Fruit fly (Drosophila melanogaster) whole organism, embryonic: ENCODE measurements around the gene LManIV.
A peak's percentile ranks its signal among the peaks of the same experiment; 100 is the strongest.

Experiments used
- Ada2b ChIP-seq: fragments of 200-800 bp; sonication (Bioruptor generic); IDR thresholded peaks from 2 replicates; pipeline ENCODE4 v1.3.6; 2022; ENCODE audit warnings: missing biosample characterization, missing genetic modification characterization
- CG1024 ChIP-seq: fragments of 200-800 bp; sonication (Bioruptor generic); IDR thresholded peaks from 2 replicates; pipeline ENCODE4 v1.3.6; 2022; ENCODE audit warnings: missing biosample characterization, missing genetic modification characterization
- CG10267 ChIP-seq: fragments of 200-800 bp; sonication (Bioruptor generic); optimal IDR thresholded peaks from 2 replicates; lab custom pipeline; 2018; ENCODE audit warnings: missing biosample characterization, mild to moderate bottlenecking, missing genetic modification characterization, moderate library complexity
- CG10366 ChIP-seq: fragments of 200-800 bp; sonication (Bioruptor generic); IDR thresholded peaks from 2 replicates; pipeline ENCODE4 v1.3.6; 2022; ENCODE audit warnings: missing biosample characterization, missing genetic modification characterization
- CG10543 ChIP-seq: fragments of 200-800 bp; sonication (Bioruptor generic); optimal IDR thresholded peaks from 3 replicates; lab custom pipeline; 2017; ENCODE audit warnings: missing biosample characterization, mild to moderate bottlenecking, missing genetic modification characterization, moderate library complexity
- CG12942 ChIP-seq: fragments of 200-800 bp; sonication (Bioruptor generic); optimal IDR thresholded peaks from 3 replicates; lab custom pipeline; 2016; ENCODE audit warnings: missing biosample characterization, missing genetic modification characterization
- CG14050 ChIP-seq: fragments of 200-800 bp; sonication (Bioruptor generic); IDR thresholded peaks from 3 replicates; pipeline ENCODE4 v1.3.6; 2022; ENCODE audit warnings: missing biosample characterization, missing genetic modification characterization
- CG15479 ChIP-seq: fragments of 200-800 bp; sonication (Bioruptor generic); optimal IDR thresholded peaks from 3 replicates; lab custom pipeline; 2019; ENCODE audit warnings: missing biosample characterization, mild to moderate bottlenecking, missing genetic modification characterization, moderate library complexity
- CG1603 ChIP-seq: fragments of 200-800 bp; sonication (Bioruptor generic); optimal IDR thresholded peaks from 2 replicates; lab custom pipeline; 2019; ENCODE audit warnings: missing biosample characterization, mild to moderate bottlenecking, missing genetic modification characterization, moderate library complexity
- CG1647 ChIP-seq: fragments of 200-800 bp; sonication (Bioruptor generic); optimal IDR thresholded peaks from 3 replicates; lab custom pipeline; 2016; ENCODE audit warnings: missing biosample characterization, missing genetic modification characterization
- CG2678 ChIP-seq: fragments of 200-800 bp; sonication (Bioruptor generic); optimal IDR thresholded peaks from 3 replicates; lab custom pipeline; 2019; ENCODE audit warnings: missing biosample characterization, mild to moderate bottlenecking, missing genetic modification characterization, moderate library complexity
- CG2889 ChIP-seq: fragments of 200-800 bp; sonication (Bioruptor generic); IDR thresholded peaks from 3 replicates; pipeline ENCODE4 v1.3.6; 2022; ENCODE audit warnings: missing biosample characterization, missing genetic modification characterization
- CG32767 ChIP-seq: fragments of 200-800 bp; sonication (Bioruptor generic); IDR thresholded peaks from 2 replicates; pipeline ENCODE4 v1.3.6; 2022; ENCODE audit warnings: missing biosample characterization, missing genetic modification characterization
- CG32772 ChIP-seq: fragments of 200-800 bp; sonication (Bioruptor generic); IDR thresholded peaks from 2 replicates; pipeline ENCODE4 v1.3.6; 2022; ENCODE audit warnings: missing biosample characterization, missing genetic modification characterization
- CG6683 ChIP-seq: fragments of 200-800 bp; sonication (Bioruptor generic); optimal IDR thresholded peaks from 2 replicates; lab custom pipeline; 2017; ENCODE audit warnings: missing biosample characterization, mild to moderate bottlenecking, missing genetic modification characterization, missing genetic modification reagents
- CG6854 ChIP-seq: fragments of 200-800 bp; sonication (Bioruptor generic); optimal IDR thresholded peaks from 3 replicates; lab custom pipeline; 2017; ENCODE audit warnings: missing biosample characterization, mild to moderate bottlenecking, missing genetic modification characterization
- CG8388 ChIP-seq: fragments of 200-800 bp; sonication (Bioruptor generic); optimal IDR thresholded peaks from 2 replicates; lab custom pipeline; 2019; ENCODE audit warnings: missing biosample characterization, mild to moderate bottlenecking, missing genetic modification characterization, moderate library complexity
- CG8478 ChIP-seq: fragments of >200 bp; optimal IDR thresholded peaks from 2 replicates; lab custom pipeline; 2018
- Chrac-16 ChIP-seq: fragments of 200-800 bp; sonication (Bioruptor generic); optimal IDR thresholded peaks from 3 replicates; lab custom pipeline; 2016; ENCODE audit warnings: missing biosample characterization, missing genetic modification characterization
- D19A ChIP-seq: fragments of 200-800 bp; optimal IDR thresholded peaks from 3 replicates; lab custom pipeline; 2019; ENCODE audit warnings: missing biosample characterization, mild to moderate bottlenecking, missing genetic modification characterization, moderate library complexity
- Dp ChIP-seq: fragments of 200-800 bp; sonication (Bioruptor generic); optimal IDR thresholded peaks from 2 replicates; lab custom pipeline; 2018; ENCODE audit warnings: missing biosample characterization, mild to moderate bottlenecking, missing genetic modification characterization, moderate library complexity
- Eip74EF ChIP-seq, 2 experiments: fragments of 200-800 bp in 1 of 2; fragments of >200 bp in 1 of 2; sonication (Bioruptor generic) in 1 of 2; optimal IDR thresholded peaks; 2 replicates each; lab custom pipeline; 2017 to 2019; ENCODE audit warnings: missing biosample characterization in 2 of 2, missing genetic modification characterization in 2 of 2, mild to moderate bottlenecking in 1 of 2, moderate library complexity in 1 of 2
- Gsc ChIP-seq: fragments of 200-800 bp; sonication (Bioruptor generic); IDR thresholded peaks from 2 replicates; pipeline ENCODE4 v1.3.6; 2022; ENCODE audit warnings: missing biosample characterization, missing genetic modification characterization
- HHEX ChIP-seq: fragments of 200-800 bp; sonication (Bioruptor generic); optimal IDR thresholded peaks from 3 replicates; lab custom pipeline; 2017; ENCODE audit warnings: missing biosample characterization, mild to moderate bottlenecking, missing genetic modification characterization, missing genetic modification reagents
- HLH4C ChIP-seq: fragments of 200-800 bp; sonication (Bioruptor generic); IDR thresholded peaks from 3 replicates; pipeline ENCODE4 v1.3.6; 2022; ENCODE audit warnings: missing biosample characterization, missing genetic modification characterization; ENCODE audit not compliant: partially characterized antibody
- Hmx ChIP-seq: fragments of 200-800 bp; sonication (Bioruptor generic); optimal IDR thresholded peaks from 2 replicates; lab custom pipeline; 2016; ENCODE audit warnings: missing biosample characterization, missing genetic modification characterization
- Hr51 ChIP-seq, 2 experiments: fragments of 200-800 bp; sonication (Bioruptor generic); optimal IDR thresholded peaks; 2 replicates in 1 of 2; 3 replicates in 1 of 2; lab custom pipeline; 2016 to 2018; ENCODE audit warnings: missing biosample characterization in 2 of 2, missing genetic modification characterization in 2 of 2, mild to moderate bottlenecking in 1 of 2, moderate library complexity in 1 of 2
- Lhr ChIP-seq: fragments of 200-800 bp; sonication (Bioruptor generic); optimal IDR thresholded peaks from 3 replicates; lab custom pipeline; 2017; ENCODE audit warnings: mild to moderate bottlenecking, missing biosample characterization, missing genetic modification reagents, missing genetic modification characterization
- Nf-YA ChIP-seq: fragments of 200-800 bp; sonication (Bioruptor generic); IDR thresholded peaks from 2 replicates; pipeline ENCODE4 v1.3.6; 2022; ENCODE audit warnings: missing biosample characterization, missing genetic modification characterization
- Nf-YC ChIP-seq: fragments of 200-800 bp; optimal IDR thresholded peaks from 3 replicates; lab custom pipeline; 2019; ENCODE audit warnings: missing biosample characterization, mild to moderate bottlenecking, missing genetic modification characterization, moderate library complexity
- aop ChIP-seq: fragments of 200-800 bp; sonication (Bioruptor generic); IDR thresholded peaks from 2 replicates; pipeline ENCODE4 v1.3.6; 2022; ENCODE audit warnings: missing biosample characterization, missing genetic modification characterization
- ase ChIP-seq: fragments of 200-800 bp; sonication (Bioruptor generic); IDR thresholded peaks from 3 replicates; pipeline ENCODE4 v1.3.6; 2022; ENCODE audit warnings: missing biosample characterization, missing genetic modification characterization
- bab2 ChIP-seq: fragments of 200-800 bp; sonication (Bioruptor generic); optimal IDR thresholded peaks from 2 replicates; lab custom pipeline; 2016; ENCODE audit warnings: missing biosample characterization, missing genetic modification characterization
- dysf ChIP-seq: fragments of 200-800 bp; sonication (Bioruptor generic); IDR thresholded peaks from 3 replicates; pipeline ENCODE4 v1.3.6; 2022; ENCODE audit warnings: missing biosample characterization, missing genetic modification characterization
- ftz-f1 ChIP-seq: fragments of 200-800 bp; sonication (Bioruptor generic); optimal IDR thresholded peaks from 2 replicates; lab custom pipeline; 2016; ENCODE audit warnings: missing biosample characterization, missing genetic modification characterization
- gcm ChIP-seq: fragments of 200-800 bp; sonication (Bioruptor generic); optimal IDR thresholded peaks from 2 replicates; lab custom pipeline; 2019; ENCODE audit warnings: missing biosample characterization, mild to moderate bottlenecking, missing genetic modification characterization, moderate library complexity
- gcm2 ChIP-seq: fragments of 200-800 bp; sonication (Bioruptor generic); optimal IDR thresholded peaks from 2 replicates; lab custom pipeline; 2016; ENCODE audit warnings: missing biosample characterization, missing genetic modification characterization
- gt ChIP-seq: fragments of 200-800 bp; sonication (Bioruptor generic); IDR thresholded peaks from 2 replicates; pipeline ENCODE4 v1.3.6; 2022; ENCODE audit warnings: missing biosample characterization, missing genetic modification characterization
- h ChIP-seq: fragments of >200 bp; optimal IDR thresholded peaks from 2 replicates; lab custom pipeline; 2017
- ind ChIP-seq: fragments of 200-800 bp; sonication (Bioruptor generic); optimal IDR thresholded peaks from 3 replicates; lab custom pipeline; 2016; ENCODE audit warnings: missing biosample characterization, missing genetic modification characterization
- jumu ChIP-seq: fragments of 200-800 bp; sonication (Bioruptor generic); optimal IDR thresholded peaks from 3 replicates; lab custom pipeline; 2016; ENCODE audit warnings: missing biosample characterization, missing genetic modification characterization
- kah ChIP-seq: fragments of 200-800 bp; sonication (Bioruptor generic); optimal IDR thresholded peaks from 2 replicates; lab custom pipeline; 2018; ENCODE audit warnings: missing biosample characterization, mild to moderate bottlenecking, missing genetic modification characterization
- nau ChIP-seq: fragments of 200-800 bp; sonication (Bioruptor generic); optimal IDR thresholded peaks from 3 replicates; lab custom pipeline; 2017; ENCODE audit warnings: missing biosample characterization, mild to moderate bottlenecking, missing genetic modification characterization, missing genetic modification reagents
- nerfin-1 ChIP-seq: fragments of 200-800 bp; sonication (Bioruptor generic); optimal IDR thresholded peaks from 3 replicates; lab custom pipeline; 2019; ENCODE audit warnings: missing biosample characterization, mild to moderate bottlenecking, missing genetic modification characterization, moderate library complexity
- onecut ChIP-seq: fragments of 200-800 bp; sonication (Bioruptor generic); IDR thresholded peaks from 2 replicates; pipeline ENCODE4 v1.3.6; 2022; ENCODE audit warnings: missing biosample characterization, missing genetic modification characterization
- pnt ChIP-seq: fragments of 200-800 bp; sonication (Bioruptor generic); optimal IDR thresholded peaks from 3 replicates; lab custom pipeline; 2016; ENCODE audit warnings: missing biosample characterization, missing genetic modification characterization
- ssp ChIP-seq: fragments of 200-800 bp; sonication (Bioruptor generic); IDR thresholded peaks from 2 replicates; pipeline ENCODE4 v1.3.6; 2022; ENCODE audit warnings: missing biosample characterization, missing genetic modification characterization
- unpg ChIP-seq: fragments of 200-800 bp; sonication (Bioruptor generic); optimal IDR thresholded peaks from 3 replicates; lab custom pipeline; 2018; ENCODE audit warnings: missing biosample characterization, mild to moderate bottlenecking, missing genetic modification characterization, moderate library complexity
- vnd ChIP-seq: fragments of 200-800 bp; sonication (Bioruptor generic); IDR thresholded peaks from 3 replicates; pipeline ENCODE4 v1.3.6; 2022; ENCODE audit warnings: missing biosample characterization, missing genetic modification characterization; ENCODE audit not compliant: partially characterized antibody
- wor ChIP-seq: fragments of 200-800 bp; sonication (Bioruptor generic); IDR thresholded peaks from 2 replicates; pipeline ENCODE4 v1.3.6; 2022; ENCODE audit warnings: missing biosample characterization, missing genetic modification characterization
- zen ChIP-seq: fragments of 200-800 bp; sonication (Bioruptor generic); optimal IDR thresholded peaks from 3 replicates; lab custom pipeline; 2018; ENCODE audit warnings: missing biosample characterization, mild to moderate bottlenecking, missing genetic modification characterization, moderate library complexity

LManIV gene

dm6 chr2L:8735572-8735996 is 36.6 kb downstream of the LManIV start (continued):
- TF ChIP-seq Chrac-16 (GFP tag; lab: Kevin White, UChicago) (no peak), gt (GFP tag; lab: Robert Waterston, UW) (no peak), nerfin-1 (no peak), HLH4C (GFP tag; lab: Robert Waterston, UW) (no peak), gcm2 (GFP tag; lab: Kevin White, UChicago) (no peak), CG10366 (GFP tag; lab: Robert Waterston, UW) (no peak), Hmx (GFP tag; lab: Kevin White, UChicago) (no peak), CG10267 (tag; lab: Kevin White, UChicago) (no peak), kah (GFP tag; lab: Kevin White, UChicago) (peak; percentile 4), Eip74EF (GFP tag; optimal IDR thresholded peaks at IDR 0.05; lab: Kevin White, UChicago) (peak in 1 of 2 experiments; percentile 71), Dp (GFP tag; lab: Kevin White, UChicago) (no peak), zen (tag; lab: Kevin White, UChicago) (no peak), HHEX (GFP tag; lab: Kevin White, UChicago) (peak; percentile 52), wor (GFP tag; lab: Robert Waterston, UW) (no peak), ftz-f1 (GFP tag; lab: Kevin White, UChicago) (peak; percentile 77), CG12942 (GFP tag; lab: Kevin White, UChicago) (no peak), CG14050 (no peak), Gsc (GFP tag; lab: Robert Waterston, UW) (no peak), CG8388 (GFP tag; lab: Kevin White, UChicago) (no peak), pnt (no peak), unpg (GFP tag; lab: Kevin White, UChicago) (no peak), ase (GFP tag; lab: Robert Waterston, UW) (no peak), Hr51 (GFP tag; optimal IDR thresholded peaks at IDR 0.05; lab: Kevin White, UChicago) (peak in 1 of 2 experiments; percentile 3), ind (GFP tag; lab: Kevin White, UChicago) (no peak), CG15479 (no peak), CG1603 (tag; lab: Kevin White, UChicago) (no peak), CG6683 (GFP tag; lab: Kevin White, UChicago) (peak; percentile 8), Nf-YC (peak; percentile 62), bab2 (no peak), CG2678 (tag; lab: Kevin White, UChicago) (peak; percentile 37), dysf (no peak; the same call in 2 of the 3 replicates), CG8478 (lab: Kevin White, UChicago) (no peak), CG10543 (GFP tag; lab: Kevin White, UChicago) (peak; percentile 88), gcm (GFP tag; lab: Kevin White, UChicago) (no peak), CG1024 (no peak; the same call in 1 of the 2 replicates), CG32772 (GFP tag; lab: Robert Waterston, UW) (no peak), CG1647 (peak; percentile 1), CG6854 (GFP tag; lab: Kevin White, UChicago) (peak; percentile 38), onecut (GFP tag; lab: Robert Waterston, UW) (peak; percentile 68), nau (GFP tag; lab: Kevin White, UChicago) (peak; percentile 44), jumu (no peak), h (lab: Kevin White, UChicago) (no peak), Ada2b (GFP tag; lab: Robert Waterston, UW) (no peak), D19A (tag; lab: Kevin White, UChicago) (peak; percentile 10), CG2889 (GFP tag; lab: Robert Waterston, UW) (no peak), Lhr (no peak), vnd (GFP tag; lab: Robert Waterston, UW) (no peak), Nf-YA (GFP tag; lab: Robert Waterston, UW) (no peak), ssp (no peak), aop (GFP tag; lab: Robert Waterston, UW) (peak; percentile 19; the same call in 1 of the 2 replicates), CG32767 (GFP tag; lab: Robert Waterston, UW) (peak; percentile 10; the same call in 1 of the 2 replicates)
